Fruit fly (Drosophila melanogaster): ENCODE results near the gene Fancm.

Fancm gene

dm6 chr3R:21493580-21494257 lies 11.6 kb downstream of the Fancm start (continued):
- TF ChIP-seq gsb (GFP tag; IDR thresholded peaks at IDR 0.05), result no peak
- TF ChIP-seq CG8765 (GFP tag; IDR thresholded peaks at IDR 0.05), result no peak
- no peak for TF ChIP-seq CG31224 (GFP tag; IDR thresholded peaks at IDR 0.05)
- no peak for TF ChIP-seq tx (GFP tag; optimal IDR thresholded peaks at IDR 0.05)
- TF ChIP-seq D (optimal IDR thresholded peaks at IDR 0.05), result no peak
- TF ChIP-seq D (GFP tag; optimal IDR thresholded peaks at IDR 0.05), result peak; percentile 35
- no peak for TF ChIP-seq CTCF (GFP tag; optimal IDR thresholded peaks at IDR 0.05)
- TF ChIP-seq CG1233 (GFP tag; optimal IDR thresholded peaks at IDR 0.05), result peak; percentile 42
- no peak for TF ChIP-seq CG1647 (GFP tag; optimal IDR thresholded peaks at IDR 0.05)
- TF ChIP-seq CG10565 (GFP tag; optimal IDR thresholded peaks at IDR 0.05), result no peak
- no peak for TF ChIP-seq CG7963 (GFP tag; IDR thresholded peaks at IDR 0.05; ENCODE audit: partially characterized antibody)
- no peak for TF ChIP-seq CG42726 (GFP tag; IDR thresholded peaks at IDR 0.05; ENCODE audit: partially characterized antibody)
- TF ChIP-seq Atf6 (GFP tag; IDR thresholded peaks at IDR 0.05), result 0 out of 2 replicates have a peak, but pooled peaks have one; percentile 17
- no peak for TF ChIP-seq CG13775 (GFP tag; optimal IDR thresholded peaks at IDR 0.05)
- TF ChIP-seq CG17361 (GFP tag; IDR thresholded peaks at IDR 0.05), result peak; percentile 77
- no peak for TF ChIP-seq p53 (GFP tag; optimal IDR thresholded peaks at IDR 0.05)
- TF ChIP-seq CG9609 (GFP tag; optimal IDR thresholded peaks at IDR 0.05), result no peak
- TF ChIP-seq CG15601 (tag; optimal IDR thresholded peaks at IDR 0.05), result no peak
- TF ChIP-seq HLHmδ (GFP tag; optimal IDR thresholded peaks at IDR 0.05), result no peak
- peak; percentile 54 for TF ChIP-seq ATbp (GFP tag; optimal IDR thresholded peaks at IDR 0.05)
- TF ChIP-seq CG11504 (tag; optimal IDR thresholded peaks at IDR 0.05), result peak; percentile 77
- TF ChIP-seq CG15073 (GFP tag; optimal IDR thresholded peaks at IDR 0.05), result no peak
- no peak for TF ChIP-seq Neu2 (GFP tag; optimal IDR thresholded peaks at IDR 0.05; ENCODE audit: borderline replicate concordance)
- TF ChIP-seq Stat92E (GFP tag; optimal IDR thresholded peaks at IDR 0.05), result no peak
- no peak; the same call in 1 of the 2 replicates for TF ChIP-seq CG14441 (GFP tag; IDR thresholded peaks at IDR 0.05)
- no peak for TF ChIP-seq CG17802 (tag; optimal IDR thresholded peaks at IDR 0.05)
- no peak for TF ChIP-seq CG3407 (GFP tag; optimal IDR thresholded peaks at IDR 0.05)
- TF ChIP-seq mirr (GFP tag; optimal IDR thresholded peaks at IDR 0.05), result no peak
- TF ChIP-seq CG7786 (GFP tag; optimal IDR thresholded peaks at IDR 0.05), result no peak
- peak; percentile 37; the same call in 1 of the 2 replicates for TF ChIP-seq sisA (GFP tag; IDR thresholded peaks at IDR 0.05)
- TF ChIP-seq HLH3B (GFP tag; IDR thresholded peaks at IDR 0.05), result peak; percentile 63
- no peak; the same call in none of the 2 replicates for TF ChIP-seq CG4404 (GFP tag; IDR thresholded peaks at IDR 0.05)
- no peak for TF ChIP-seq CG16815 (GFP tag; optimal IDR thresholded peaks at IDR 0.05)
- TF ChIP-seq Hey (tag; optimal IDR thresholded peaks at IDR 0.05), result no peak
- no peak for TF ChIP-seq ewg (GFP tag; optimal IDR thresholded peaks at IDR 0.05)
- peak; percentile 15 for TF ChIP-seq CG33557 (GFP tag; optimal IDR thresholded peaks at IDR 0.05)
- TF ChIP-seq ara (GFP tag; IDR thresholded peaks at IDR 0.05), result peak; percentile 6; the same call in 1 of the 2 replicates
- no peak for TF ChIP-seq eyg (GFP tag; optimal IDR thresholded peaks at IDR 0.05)
- TF ChIP-seq CHES-1-like (GFP tag; optimal IDR thresholded peaks at IDR 0.05), result no peak
- peak; percentile 84 for TF ChIP-seq CG2712 (tag; optimal IDR thresholded peaks at IDR 0.05)
- no peak for TF ChIP-seq maf-S (GFP tag; optimal IDR thresholded peaks at IDR 0.05)
- TF ChIP-seq CG1792 (GFP tag; optimal IDR thresholded peaks at IDR 0.05), result peak; percentile 23
- 0 out of 2 replicates have a peak, but pooled peaks have one; percentile 15 for TF ChIP-seq CG1024 (GFP tag; IDR thresholded peaks at IDR 0.05)
- peak in 1 of 2 experiments; percentile 64 for TF ChIP-seq eve (GFP tag; optimal IDR thresholded peaks at IDR 0.05)
- TF ChIP-seq Fer3 (tag; optimal IDR thresholded peaks at IDR 0.05), result no peak
- no peak for TF ChIP-seq CG6854 (GFP tag; optimal IDR thresholded peaks at IDR 0.05)
- TF ChIP-seq E2f1 (GFP tag; IDR thresholded peaks at IDR 0.05), result peak; percentile 34
- no peak for TF ChIP-seq pho (GFP tag; optimal IDR thresholded peaks at IDR 0.05)
- TF ChIP-seq Doc3 (GFP tag; IDR thresholded peaks at IDR 0.05; ENCODE audit: partially characterized antibody), result no peak
- TF ChIP-seq lov (optimal IDR thresholded peaks at IDR 0.05), result no peak
- TF ChIP-seq lov (GFP tag; IDR thresholded peaks at IDR 0.05), result no peak

Data from whole organism, embryonic.